Worm (Caenorhabditis elegans) whole organism, mixed stage, embryonic: ENCODE data around the gene pgp-1.

Source experiments
- M03D4.4 ChIP-seq: sonication (generic microtip); optimal IDR thresholded peaks from 2 replicates; lab custom pipeline; 2017; ENCODE audit warnings: mild to moderate bottlenecking, missing genetic modification characterization, missing compliant biosample characterization
- bed-3 ChIP-seq: fragments of 200-800 bp; sonication (Bioruptor generic); optimal IDR thresholded peaks from 3 replicates; lab custom pipeline; 2018; ENCODE audit warnings: mild to moderate bottlenecking, missing genetic modification characterization, moderate library complexity, missing compliant biosample characterization
- blmp-1 ChIP-seq: fragments of 150-350 bp; optimal IDR thresholded peaks from 2 replicates; lab custom pipeline; 2014; ENCODE audit warnings: missing biosample characterization, missing genetic modification characterization
- ceh-39 ChIP-seq: fragments of 150-350 bp; optimal IDR thresholded peaks from 2 replicates; lab custom pipeline; 2014; ENCODE audit warnings: missing biosample characterization, missing genetic modification characterization
- ceh-43 ChIP-seq: fragments of 200-800 bp; sonication (Bioruptor generic); optimal IDR thresholded peaks from 2 replicates; lab custom pipeline; 2018; ENCODE audit warnings: mild to moderate bottlenecking, missing genetic modification characterization, moderate library complexity, missing compliant biosample characterization
- ceh-83 ChIP-seq: fragments of 200-800 bp; sonication (Bioruptor generic); optimal IDR thresholded peaks from 2 replicates; lab custom pipeline; 2018; ENCODE audit warnings: mild to moderate bottlenecking, missing genetic modification characterization, missing compliant biosample characterization
- ces-1 ChIP-seq: fragments of 150-350 bp; optimal IDR thresholded peaks from 2 replicates; lab custom pipeline; 2014; ENCODE audit warnings: missing biosample characterization, missing genetic modification reagents, missing genetic modification characterization
- cnd-1 ChIP-seq: fragments of 200-800 bp; sonication (Bioruptor generic); optimal IDR thresholded peaks from 2 replicates; lab custom pipeline; 2018; ENCODE audit warnings: mild to moderate bottlenecking, missing genetic modification characterization, missing compliant biosample characterization
- drap-1 ChIP-seq: fragments of 200-800 bp; sonication (Bioruptor generic); optimal IDR thresholded peaks from 3 replicates; lab custom pipeline; 2018; ENCODE audit warnings: mild to moderate bottlenecking, missing genetic modification characterization, missing compliant biosample characterization
- elt-1 ChIP-seq: sonication (generic microtip); optimal IDR thresholded peaks from 2 replicates; lab custom pipeline; 2017; ENCODE audit warnings: missing genetic modification characterization, mild to moderate bottlenecking, missing compliant biosample characterization, antibody characterized with exemption, moderate library complexity, borderline replicate concordance; ENCODE audit not compliant: insufficient read depth
- elt-3 ChIP-seq: fragments of 150-350 bp; optimal IDR thresholded peaks from 2 replicates; lab custom pipeline; 2014; ENCODE audit warnings: missing biosample characterization, missing genetic modification characterization
- flh-1 ChIP-seq: fragments of 200-800 bp; sonication (Bioruptor generic); optimal IDR thresholded peaks from 2 replicates; lab custom pipeline; 2018; ENCODE audit warnings: mild to moderate bottlenecking, missing genetic modification characterization, moderate library complexity, missing compliant biosample characterization
- ham-2 ChIP-seq: fragments of 200-800 bp; sonication (Bioruptor generic); optimal IDR thresholded peaks from 2 replicates; lab custom pipeline; 2018; ENCODE audit warnings: mild to moderate bottlenecking, missing genetic modification characterization, missing compliant biosample characterization
- hlh-1 ChIP-seq: fragments of 150-350 bp; optimal IDR thresholded peaks from 2 replicates; lab custom pipeline; 2014; ENCODE audit warnings: missing biosample characterization, missing genetic modification reagents, missing genetic modification characterization
- lin-13 ChIP-seq: fragments of 150-350 bp; optimal IDR thresholded peaks from 2 replicates; lab custom pipeline; 2014; ENCODE audit warnings: missing biosample characterization, missing genetic modification characterization
- lin-32 ChIP-seq: fragments of 200-800 bp; sonication (Bioruptor generic); optimal IDR thresholded peaks from 2 replicates; lab custom pipeline; 2018; ENCODE audit warnings: mild to moderate bottlenecking, missing genetic modification characterization, missing compliant biosample characterization
- lsy-2 ChIP-seq: fragments of 150-350 bp; optimal IDR thresholded peaks from 2 replicates; lab custom pipeline; 2014; ENCODE audit warnings: missing biosample characterization, missing genetic modification characterization
- mab-5 ChIP-seq: fragments of 150-350 bp; optimal IDR thresholded peaks from 2 replicates; lab custom pipeline; 2014; ENCODE audit warnings: missing biosample characterization, missing genetic modification characterization
- mep-1 ChIP-seq: fragments of 150-350 bp; optimal IDR thresholded peaks from 2 replicates; lab custom pipeline; 2017; ENCODE audit warnings: missing biosample characterization, missing genetic modification reagents, missing genetic modification characterization, inconsistent platforms
- mls-2 ChIP-seq: sonication (generic microtip); optimal IDR thresholded peaks from 2 replicates; lab custom pipeline; 2016; ENCODE audit warnings: mild to moderate bottlenecking, missing genetic modification characterization, moderate library complexity, missing compliant biosample characterization
- nhr-12 ChIP-seq: fragments of 150-350 bp; optimal IDR thresholded peaks from 2 replicates; lab custom pipeline; 2014; ENCODE audit warnings: missing biosample characterization, missing genetic modification characterization
- nhr-2 ChIP-seq: fragments of 150-350 bp; optimal IDR thresholded peaks from 2 replicates; lab custom pipeline; 2014; ENCODE audit warnings: missing biosample characterization, missing genetic modification characterization
- nhr-237 ChIP-seq: fragments of 150-350 bp; optimal IDR thresholded peaks from 2 replicates; lab custom pipeline; 2014; ENCODE audit warnings: missing biosample characterization, missing genetic modification characterization
- nhr-28 ChIP-seq: fragments of 150-350 bp; optimal IDR thresholded peaks from 2 replicates; lab custom pipeline; 2014; ENCODE audit warnings: missing biosample characterization, missing genetic modification characterization
- nhr-76 ChIP-seq: sonication (generic microtip); optimal IDR thresholded peaks from 2 replicates; lab custom pipeline; 2017; ENCODE audit warnings: missing biosample characterization, missing genetic modification characterization
- pha-4 ChIP-seq: fragments of 150-350 bp; optimal IDR thresholded peaks from 2 replicates; lab custom pipeline; 2018; ENCODE audit warnings: missing biosample characterization, missing genetic modification reagents, missing genetic modification characterization
- sem-2 ChIP-seq: fragments of 200-800 bp; sonication (Bioruptor generic); optimal IDR thresholded peaks from 2 replicates; lab custom pipeline; 2018; ENCODE audit warnings: mild to moderate bottlenecking, missing genetic modification characterization, missing compliant biosample characterization
- snpc-4 ChIP-seq: fragments of 150-350 bp; optimal IDR thresholded peaks from 2 replicates; lab custom pipeline; 2014; ENCODE audit warnings: missing biosample characterization, missing genetic modification characterization
- sptf-1 ChIP-seq: sonication (generic microtip); optimal IDR thresholded peaks from 2 replicates; lab custom pipeline; 2017; ENCODE audit warnings: mild to moderate bottlenecking, missing genetic modification characterization, moderate library complexity, missing compliant biosample characterization
- tbx-8 ChIP-seq: fragments of 200-800 bp; sonication (Bioruptor generic); optimal IDR thresholded peaks from 2 replicates; lab custom pipeline; 2018; ENCODE audit warnings: mild to moderate bottlenecking, missing genetic modification characterization, moderate library complexity, missing compliant biosample characterization
- unc-120 ChIP-seq: sonication (generic microtip); optimal IDR thresholded peaks from 2 replicates; lab custom pipeline; 2017; ENCODE audit warnings: missing genetic modification characterization, missing compliant biosample characterization; ENCODE audit not compliant: poor library complexity, severe bottlenecking
- unc-39 ChIP-seq: fragments of 150-350 bp; optimal IDR thresholded peaks from 2 replicates; lab custom pipeline; 2014; ENCODE audit warnings: missing biosample characterization, missing genetic modification characterization
- unc-62 ChIP-seq: fragments of 150-350 bp; optimal IDR thresholded peaks from 2 replicates; lab custom pipeline; 2014; ENCODE audit warnings: missing biosample characterization, missing genetic modification reagents, missing genetic modification characterization
- zip-8 ChIP-seq: fragments of 150-350 bp; optimal IDR thresholded peaks from 2 replicates; lab custom pipeline; 2014; ENCODE audit warnings: missing biosample characterization, missing genetic modification characterization
- ztf-11 ChIP-seq: fragments of 150-350 bp; optimal IDR thresholded peaks from 2 replicates; lab custom pipeline; 2014; ENCODE audit warnings: missing biosample characterization, missing genetic modification characterization

Gene pgp-1

ce11 chrIV:12549014-12549413 is 50.0 kb downstream of the pgp-1 start (continued):
- no peak for TF ChIP-seq unc-120 (tag; lab: Kevin White, UChicago)
- TF ChIP-seq ham-2, result no peak
- no peak for TF ChIP-seq nhr-28 (tag; lab: Kevin White, UChicago)
- no peak for TF ChIP-seq elt-3 (tag; lab: Kevin White, UChicago)
- peak; percentile 46 for TF ChIP-seq unc-62 (GFP tag; lab: Kevin White, UChicago)
- no peak for TF ChIP-seq nhr-12 (tag; lab: Kevin White, UChicago)
- TF ChIP-seq hlh-1 (tag; lab: Kevin White, UChicago), result no peak

DNA sequence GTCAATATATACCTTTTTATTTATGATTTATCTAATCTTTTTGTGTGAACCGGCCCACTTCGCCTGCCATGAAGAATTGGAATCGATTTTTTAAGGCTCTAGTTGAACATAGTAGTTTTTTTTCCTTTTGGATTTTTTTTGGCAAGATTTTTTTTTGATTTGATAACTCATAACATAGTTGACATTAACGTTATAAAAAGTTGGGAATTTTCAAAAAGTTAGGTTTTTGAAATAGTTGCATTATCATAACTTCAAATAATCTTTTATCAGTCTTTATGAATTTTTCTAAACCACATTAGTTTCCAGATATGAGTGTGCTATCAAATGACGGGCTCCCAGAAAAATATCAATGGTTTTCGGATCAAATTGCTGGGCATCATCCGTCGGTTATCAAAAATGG is 51.1 kb downstream of the pgp-1 start, which contains the start of gene ipmk-1:
ipmk-1 (plus strand) TSS at position 301 of the 400 bp plus-strand sequence.
- TF ChIP-seq ceh-83 (GFP tag; lab: Kevin White, UChicago), result no peak
- no peak for TF ChIP-seq nhr-2 (tag; lab: Kevin White, UChicago)
- no peak for TF ChIP-seq ztf-11 (tag; lab: Kevin White, UChicago)
- TF ChIP-seq tbx-8 (GFP tag; lab: Kevin White, UChicago), result no peak
- TF ChIP-seq unc-39, result no peak
- no peak for TF ChIP-seq elt-3 (tag; lab: Kevin White, UChicago)
- TF ChIP-seq blmp-1, result no peak
- no peak for TF ChIP-seq bed-3
- no peak for TF ChIP-seq mep-1 (tag; lab: Kevin White, UChicago)
- TF ChIP-seq snpc-4 (tag; lab: Kevin White, UChicago), result no peak
- no peak for TF ChIP-seq cnd-1 (tag; lab: Kevin White, UChicago)
- no peak for TF ChIP-seq mab-5
- no peak for TF ChIP-seq ces-1 (GFP tag; lab: Kevin White, UChicago)
- TF ChIP-seq sptf-1, result no peak
- TF ChIP-seq unc-120 (tag; lab: Kevin White, UChicago), result no peak

- TF ChIP-seq blmp-1 (no peak), sptf-1 (no peak), elt-1 (no peak), lin-32 (GFP tag; lab: Kevin White, UChicago) (no peak), bed-3 (no peak), pha-4 (no peak), unc-62 (GFP tag; lab: Kevin White, UChicago) (no peak), mls-2 (tag; lab: Kevin White, UChicago) (peak; percentile 46), ztf-11 (tag; lab: Kevin White, UChicago) (no peak), lsy-2 (tag; lab: Kevin White, UChicago) (no peak), mab-5 (no peak), snpc-4 (tag; lab: Kevin White, UChicago) (no peak), flh-1 (GFP tag; lab: Kevin White, UChicago) (no peak), ceh-83 (GFP tag; lab: Kevin White, UChicago) (peak; percentile 44), cnd-1 (tag; lab: Kevin White, UChicago) (peak; percentile 58), ces-1 (GFP tag; lab: Kevin White, UChicago) (no peak), hlh-1 (tag; lab: Kevin White, UChicago) (no peak), zip-8 (tag; lab: Kevin White, UChicago) (peak; percentile 97), unc-120 (tag; lab: Kevin White, UChicago) (no peak), M03D4.4 (no peak), tbx-8 (GFP tag; lab: Kevin White, UChicago) (no peak), ham-2 (no peak), drap-1 (GFP tag; lab: Kevin White, UChicago) (no peak), ceh-39 (tag; lab: Kevin White, UChicago) (no peak), nhr-12 (tag; lab: Kevin White, UChicago) (no peak), lin-13 (no peak), sem-2 (no peak), nhr-237 (no peak), ceh-43 (GFP tag; lab: Kevin White, UChicago) (peak; percentile 47), elt-3 (tag; lab: Kevin White, UChicago) (no peak), unc-39 (no peak), nhr-28 (tag; lab: Kevin White, UChicago) (no peak), nhr-76 (no peak)
Observed at ce11 chrIV:12545902-12546301, 53.1 kb downstream of the pgp-1 start.

ce11 chrIV:12545393-12545792 is 53.6 kb downstream of the pgp-1 start:
- no peak for TF ChIP-seq mls-2 (tag; lab: Kevin White, UChicago)
- no peak for TF ChIP-seq M03D4.4
- TF ChIP-seq ces-1 (GFP tag; lab: Kevin White, UChicago), result peak; percentile 57
- no peak for TF ChIP-seq elt-3 (tag; lab: Kevin White, UChicago)
- no peak for TF ChIP-seq nhr-2 (tag; lab: Kevin White, UChicago)
